Fruit fly (Drosophila melanogaster) whole organism, prepupa: ENCODE measurements around the gene noc.

Experiments used
- Blimp-1 ChIP-seq: fragments of 200-800 bp; sonication (Bioruptor generic); optimal IDR thresholded peaks from 3 replicates; lab custom pipeline; 2017; ENCODE audit warnings: missing biosample characterization, missing genetic modification characterization, mild to moderate bottlenecking, moderate library complexity, missing genetic modification reagents
- CG16779 ChIP-seq: fragments of 200-800 bp; sonication (Bioruptor generic); optimal IDR thresholded peaks from 3 replicates; lab custom pipeline; 2017; ENCODE audit warnings: missing biosample characterization, mild to moderate bottlenecking, missing genetic modification characterization
- CG31627 ChIP-seq: fragments of 200-800 bp; sonication (Bioruptor generic); optimal IDR thresholded peaks from 3 replicates; lab custom pipeline; 2016; ENCODE audit warnings: missing biosample characterization, missing genetic modification characterization
- CG34406 ChIP-seq: fragments of 200-800 bp; sonication (Bioruptor generic); optimal IDR thresholded peaks from 3 replicates; lab custom pipeline; 2016; ENCODE audit warnings: missing biosample characterization, missing genetic modification characterization
- CG8119 ChIP-seq: fragments of 200-800 bp; sonication (Bioruptor generic); IDR thresholded peaks from 3 replicates; pipeline ENCODE4 v1.3.6; 2022; ENCODE audit warnings: missing biosample characterization, missing genetic modification characterization
- Eip75B ChIP-seq: fragments of 200-800 bp; sonication (Bioruptor generic); optimal IDR thresholded peaks from 3 replicates; lab custom pipeline; 2016; ENCODE audit warnings: missing biosample characterization, missing genetic modification characterization
- Hr39 ChIP-seq: fragments of 200-800 bp; sonication (Bioruptor generic); optimal IDR thresholded peaks from 2 replicates; lab custom pipeline; 2016; ENCODE audit warnings: missing biosample characterization, missing genetic modification characterization
- OdsH ChIP-seq: fragments of 200-800 bp; sonication (Bioruptor generic); optimal IDR thresholded peaks from 3 replicates; lab custom pipeline; 2016; ENCODE audit warnings: missing biosample characterization, missing genetic modification characterization

DNA sequence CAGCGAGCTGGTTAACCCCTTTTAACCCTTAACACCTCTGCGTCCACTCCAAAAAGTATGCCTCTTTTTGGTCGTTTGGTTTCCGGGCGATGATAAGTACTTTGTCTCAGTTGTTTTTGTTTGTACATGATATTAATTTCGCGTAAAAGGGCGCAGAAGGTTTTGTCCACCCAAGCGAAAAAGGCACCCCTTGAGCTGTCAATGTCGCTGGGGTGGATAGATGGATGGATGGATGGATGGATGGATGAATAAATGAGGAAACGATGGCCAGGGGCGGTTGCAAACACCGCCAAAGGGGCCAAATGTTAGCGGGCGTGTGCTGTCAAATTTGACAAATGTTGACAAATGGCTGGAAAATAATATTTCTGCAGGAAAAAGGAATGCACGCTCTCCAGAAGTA lies 35.5 kb upstream of the noc start:
- no peak for TF ChIP-seq Eip75B (GFP tag; lab: Kevin White, UChicago)
- TF ChIP-seq Blimp-1 (GFP tag; lab: Kevin White, UChicago), result no peak
- no peak for TF ChIP-seq CG34406 (GFP tag; lab: Kevin White, UChicago)
- no peak for TF ChIP-seq CG8119 (GFP tag; lab: Robert Waterston, UW)
- no peak for TF ChIP-seq Hr39 (GFP tag; lab: Kevin White, UChicago)
- no peak for TF ChIP-seq OdsH (GFP tag; lab: Kevin White, UChicago)
- TF ChIP-seq CG31627 (GFP tag; lab: Kevin White, UChicago), result no peak
- TF ChIP-seq CG16779 (tag; lab: Kevin White, UChicago), result no peak
